Worm (Caenorhabditis elegans) whole organism, L2 larva: ENCODE results near the gene T05A10.6.

Experiments used
- C34F6.9 ChIP-seq: fragments of 150-350 bp; optimal IDR thresholded peaks from 2 replicates; lab custom pipeline; 2014; ENCODE audit warnings: missing biosample characterization, missing genetic modification characterization
- F13H6.1 ChIP-seq: sonication (generic microtip); optimal IDR thresholded peaks from 2 replicates; lab custom pipeline; 2016; ENCODE audit warnings: missing genetic modification characterization, missing compliant biosample characterization
- R02D3.7 ChIP-seq: fragments of 150-350 bp; optimal IDR thresholded peaks from 2 replicates; lab custom pipeline; 2014; ENCODE audit warnings: missing biosample characterization, missing genetic modification characterization
- Y55F3AM.14 ChIP-seq: fragments of 200-800 bp; sonication (Bioruptor generic); optimal IDR thresholded peaks from 2 replicates; lab custom pipeline; 2018; ENCODE audit warnings: mild to moderate bottlenecking, missing genetic modification characterization, missing compliant biosample characterization
- ZK546.5 ChIP-seq: sonication (generic microtip); optimal IDR thresholded peaks from 2 replicates; lab custom pipeline; 2017; ENCODE audit warnings: missing biosample characterization, missing genetic modification characterization
- alr-1 ChIP-seq: fragments of 150-350 bp; optimal IDR thresholded peaks from 2 replicates; lab custom pipeline; 2014; ENCODE audit warnings: missing biosample characterization, missing genetic modification characterization
- ama-1 ChIP-seq: fragments of 150-350 bp; optimal IDR thresholded peaks from 2 replicates; lab custom pipeline; 2018; ENCODE audit warnings: inconsistent platforms
- blmp-1 ChIP-seq: sonication (generic microtip); optimal IDR thresholded peaks from 2 replicates; lab custom pipeline; 2017; ENCODE audit warnings: missing genetic modification characterization, mild to moderate bottlenecking, missing compliant biosample characterization, antibody characterized with exemption, moderate library complexity; ENCODE audit not compliant: insufficient read depth
- ceh-82 ChIP-seq: fragments of 150-350 bp; optimal IDR thresholded peaks from 2 replicates; lab custom pipeline; 2014; ENCODE audit warnings: missing biosample characterization, missing genetic modification characterization
- egl-27 ChIP-seq: sonication (generic microtip); optimal IDR thresholded peaks from 3 replicates; lab custom pipeline; 2017; ENCODE audit warnings: missing biosample characterization, missing genetic modification reagents, missing genetic modification characterization
- elt-1 ChIP-seq: fragments of 150-350 bp; optimal IDR thresholded peaks from 2 replicates; lab custom pipeline; 2014; ENCODE audit warnings: missing biosample characterization, missing genetic modification characterization
- elt-3 ChIP-seq: sonication (generic microtip); optimal IDR thresholded peaks from 2 replicates; lab custom pipeline; 2017; ENCODE audit warnings: missing biosample characterization, missing genetic modification characterization
- fos-1 ChIP-seq: fragments of 150-350 bp; optimal IDR thresholded peaks from 2 replicates; lab custom pipeline; 2014; ENCODE audit warnings: missing biosample characterization, missing genetic modification characterization
- gmeb-1 ChIP-seq: fragments of 150-350 bp; optimal IDR thresholded peaks from 2 replicates; lab custom pipeline; 2014; ENCODE audit warnings: missing biosample characterization, missing genetic modification characterization
- lin-11 ChIP-seq: fragments of 150-350 bp; sonication (generic microtip); optimal IDR thresholded peaks from 2 replicates; lab custom pipeline; 2014; ENCODE audit warnings: missing biosample characterization, missing genetic modification characterization, inconsistent platforms, mixed read lengths
- lsy-2 ChIP-seq, 2 experiments: fragments of 150-350 bp in 1 of 2; sonication (generic microtip) in 1 of 2; optimal IDR thresholded peaks; 2 replicates each; lab custom pipeline; 2014 to 2017; ENCODE audit warnings: missing biosample characterization in 2 of 2, missing genetic modification characterization in 2 of 2
- mab-5 ChIP-seq: fragments of 150-350 bp; optimal IDR thresholded peaks from 2 replicates; lab custom pipeline; 2014; ENCODE audit warnings: missing biosample characterization, missing genetic modification characterization
- mbf-1 ChIP-seq: sonication (generic microtip); optimal IDR thresholded peaks from 2 replicates; lab custom pipeline; 2017; ENCODE audit warnings: missing biosample characterization, missing genetic modification characterization
- mdl-1 ChIP-seq, 2 experiments: fragments of 150-350 bp in 1 of 2; sonication (generic microtip) in 1 of 2; optimal IDR thresholded peaks; 2 replicates each; lab custom pipeline; 2017; ENCODE audit warnings: missing biosample characterization in 2 of 2, missing genetic modification characterization in 2 of 2
- nhr-10 ChIP-seq: sonication (generic microtip); optimal IDR thresholded peaks from 2 replicates; lab custom pipeline; 2017; ENCODE audit warnings: missing biosample characterization, missing genetic modification characterization
- nhr-11 ChIP-seq: fragments of 150-350 bp; optimal IDR thresholded peaks from 2 replicates; lab custom pipeline; 2014; ENCODE audit warnings: missing biosample characterization, missing genetic modification characterization
- nhr-129 ChIP-seq: fragments of 150-350 bp; optimal IDR thresholded peaks from 2 replicates; lab custom pipeline; 2014; ENCODE audit warnings: missing biosample characterization, missing genetic modification characterization
- nhr-21 ChIP-seq: fragments of 150-350 bp; optimal IDR thresholded peaks from 2 replicates; lab custom pipeline; 2014; ENCODE audit warnings: missing biosample characterization, missing genetic modification characterization
- nhr-6 ChIP-seq: fragments of 150-350 bp; optimal IDR thresholded peaks from 2 replicates; lab custom pipeline; 2014; ENCODE audit warnings: missing biosample characterization, missing genetic modification characterization
- nhr-77 ChIP-seq: fragments of 150-350 bp; optimal IDR thresholded peaks from 2 replicates; lab custom pipeline; 2014; ENCODE audit warnings: missing biosample characterization, missing genetic modification characterization
- skn-1 ChIP-seq: sonication (generic microtip); optimal IDR thresholded peaks from 2 replicates; lab custom pipeline; 2017; ENCODE audit warnings: missing biosample characterization, missing genetic modification characterization
- sma-3 ChIP-seq: sonication (generic microtip); optimal IDR thresholded peaks from 2 replicates; lab custom pipeline; 2016; ENCODE audit warnings: missing genetic modification reagents, missing genetic modification characterization, missing compliant biosample characterization
- sma-9 ChIP-seq, 2 experiments: fragments of 150-350 bp in 1 of 2; sonication (generic microtip) in 1 of 2; optimal IDR thresholded peaks; 2 replicates each; lab custom pipeline; 2014 to 2016; ENCODE audit warnings: missing genetic modification characterization in 2 of 2, mild to moderate bottlenecking in 1 of 2, missing biosample characterization in 1 of 2, missing compliant biosample characterization in 1 of 2, missing genetic modification reagents in 1 of 2, moderate library complexity in 1 of 2
- snpc-4 ChIP-seq: fragments of 150-350 bp; optimal IDR thresholded peaks from 2 replicates; lab custom pipeline; 2014; ENCODE audit warnings: missing biosample characterization, missing genetic modification characterization
- unc-55 ChIP-seq: fragments of 150-350 bp; sonication (generic microtip); optimal IDR thresholded peaks from 3 replicates; lab custom pipeline; 2014; ENCODE audit warnings: missing biosample characterization, missing genetic modification reagents, missing genetic modification characterization
- unc-62 ChIP-seq: fragments of 150-350 bp; optimal IDR thresholded peaks from 2 replicates; lab custom pipeline; 2014; ENCODE audit warnings: missing biosample characterization, missing genetic modification reagents, missing genetic modification characterization
- zag-1 ChIP-seq: fragments of 150-350 bp; optimal IDR thresholded peaks from 2 replicates; lab custom pipeline; 2014; ENCODE audit warnings: missing biosample characterization, missing genetic modification characterization
- ztf-11 ChIP-seq: sonication (generic microtip); optimal IDR thresholded peaks from 2 replicates; lab custom pipeline; 2017; ENCODE audit warnings: missing biosample characterization, missing genetic modification characterization

T05A10.6 gene

ce11 chrX:10763383-10763782, 31.2 kb downstream of the T05A10.6 start:
- no peak for TF ChIP-seq lsy-2 (tag; optimal IDR thresholded peaks at IDR 0.05; lab: Kevin White, UChicago)
- TF ChIP-seq unc-62 (GFP tag; lab: Kevin White, UChicago): no peak
- TF ChIP-seq gmeb-1 (tag; lab: Kevin White, UChicago): no peak
- no peak for TF ChIP-seq nhr-129 (tag; lab: Kevin White, UChicago)
- TF ChIP-seq skn-1: no peak
- no peak for TF ChIP-seq elt-3 (tag; lab: Kevin White, UChicago)
- TF ChIP-seq ZK546.5 (tag; lab: Kevin White, UChicago): no peak
- TF ChIP-seq Y55F3AM.14 (GFP tag; lab: Kevin White, UChicago): no peak
- no peak for TF ChIP-seq zag-1 (tag; lab: Kevin White, UChicago)
- no peak for TF ChIP-seq mab-5 (tag; lab: Kevin White, UChicago)
- no peak for TF ChIP-seq snpc-4 (tag; lab: Kevin White, UChicago)
- no peak for TF ChIP-seq mdl-1 (tag; optimal IDR thresholded peaks at IDR 0.05; lab: Kevin White, UChicago)
- TF ChIP-seq blmp-1 (tag; lab: Kevin White, UChicago): no peak
- TF ChIP-seq F13H6.1 (tag; lab: Kevin White, UChicago): no peak
- no peak for TF ChIP-seq ztf-11 (tag; lab: Kevin White, UChicago)
- no peak for TF ChIP-seq ceh-82 (tag; lab: Kevin White, UChicago)
- TF ChIP-seq, all 48 proteins: peak for 0

ce11 chrX:10760958-10761357, 33.6 kb downstream of the T05A10.6 start:
- TF ChIP-seq mbf-1: no peak
- peak; percentile 68 for TF ChIP-seq sma-9 (GFP tag; optimal IDR thresholded peaks at IDR 0.05; lab: Kevin White, UChicago)
- no peak for TF ChIP-seq sma-9 (tag; optimal IDR thresholded peaks at IDR 0.05; lab: Kevin White, UChicago)
- TF ChIP-seq fos-1 (tag; lab: Kevin White, UChicago): peak; percentile 43

ce11 chrX:10758453-10758852, 36.1 kb downstream of the T05A10.6 start:
- TF ChIP-seq zag-1 (tag; lab: Kevin White, UChicago): no peak
- no peak for TF ChIP-seq nhr-11 (tag; lab: Kevin White, UChicago)
- TF ChIP-seq lsy-2 (tag; optimal IDR thresholded peaks at IDR 0.05; lab: Kevin White, UChicago): no peak

ce11 chrX:10757608-10758007, 36.9 kb downstream of the T05A10.6 start, which contains the start of gene R07A4.4:
Gene R07A4.4 (minus strand): TSS chrX:10757708.
- TF ChIP-seq nhr-6 (tag; lab: Kevin White, UChicago) (no peak), ztf-11 (tag; lab: Kevin White, UChicago) (no peak), unc-55 (no peak), nhr-10 (tag; lab: Kevin White, UChicago) (no peak), ceh-82 (tag; lab: Kevin White, UChicago) (no peak), C34F6.9 (tag; lab: Kevin White, UChicago) (no peak), alr-1 (tag; lab: Kevin White, UChicago) (no peak), ama-1 (lab: Kevin White, UChicago) (no peak), nhr-77 (tag; lab: Kevin White, UChicago) (no peak), elt-1 (no peak), nhr-21 (tag; lab: Kevin White, UChicago) (no peak), egl-27 (tag; lab: Kevin White, UChicago) (no peak), R02D3.7 (tag; lab: Kevin White, UChicago) (no peak), skn-1 (no peak), sma-3 (GFP tag; lab: Kevin White, UChicago) (no peak), mdl-1 (tag; optimal IDR thresholded peaks at IDR 0.05; lab: Kevin White, UChicago) (no peak)

ce11 chrX:10756185-10756584, 38.4 kb downstream of the T05A10.6 start:
- TF ChIP-seq nhr-21 (tag; lab: Kevin White, UChicago) (peak; percentile 55), nhr-129 (tag; lab: Kevin White, UChicago) (peak; percentile 73), lin-11 (peak; percentile 66), elt-1 (no peak), sma-3 (GFP tag; lab: Kevin White, UChicago) (peak; percentile 21), skn-1 (no peak)
- TF ChIP-seq, all 48 proteins: peak for 4
